Worm (Caenorhabditis elegans): ENCODE measurements around the gene C39F7.5.

Gene C39F7.5

ce11 chrV:1262036-1262435, 2.5 kb upstream of the C39F7.5 start:
- TF ChIP-seq pag-3 (tag; optimal IDR thresholded peaks at IDR 0.05; ENCODE audit: borderline replicate concordance), result no peak
- TF ChIP-seq K09A11.1 (tag; optimal IDR thresholded peaks at IDR 0.05; ENCODE audit: insufficient read depth), result no peak
- no peak for TF ChIP-seq zip-5 (tag; optimal IDR thresholded peaks at IDR 0.05)
- no peak for TF ChIP-seq unc-42 (tag; optimal IDR thresholded peaks at IDR 0.05)
- TF ChIP-seq ref-2 (tag; optimal IDR thresholded peaks at IDR 0.05), result no peak
- no peak for TF ChIP-seq sdc-2 (tag; optimal IDR thresholded peaks at IDR 0.05)
- TF ChIP-seq lin-11 (tag; optimal IDR thresholded peaks at IDR 0.05), result no peak
- TF ChIP-seq che-1 (tag; optimal IDR thresholded peaks at IDR 0.05), result no peak
- no peak for TF ChIP-seq pax-1 (tag; optimal IDR thresholded peaks at IDR 0.05)
- TF ChIP-seq eyg-1 (tag; optimal IDR thresholded peaks at IDR 0.05), result no peak
- TF ChIP-seq elt-2 (tag; optimal IDR thresholded peaks at IDR 0.05), result no peak
- TF ChIP-seq ceh-6 (GFP tag; optimal IDR thresholded peaks at IDR 0.05), result no peak

- no peak for TF ChIP-seq ceh-48 (tag; optimal IDR thresholded peaks at IDR 0.05)
- no peak for TF ChIP-seq Y22D7AL.16 (tag; optimal IDR thresholded peaks at IDR 0.05)
- TF ChIP-seq pha-2 (tag; optimal IDR thresholded peaks at IDR 0.05), result no peak
- TF ChIP-seq unc-42 (tag; optimal IDR thresholded peaks at IDR 0.05), result no peak
- no peak for TF ChIP-seq nhr-232 (tag; optimal IDR thresholded peaks at IDR 0.05)
- TF ChIP-seq unc-55 (GFP tag; optimal IDR thresholded peaks at IDR 0.05), result no peak
- no peak for TF ChIP-seq ama-1 (optimal IDR thresholded peaks at IDR 0.05)
- no peak for TF ChIP-seq hlh-8 (tag; optimal IDR thresholded peaks at IDR 0.05)
These were observed 1.4 kb upstream of the C39F7.5 start for ce11 chrV:1263078-1263732.

- no peak for TF ChIP-seq nfya-1 (tag; optimal IDR thresholded peaks at IDR 0.05)
These were observed 2.0 kb downstream of the C39F7.5 start for ce11 chrV:1266540-1266939.

ce11 chrV:1270611-1271010, 6.0 kb downstream of the C39F7.5 start, which contains the start of gene Y75B7B.1:
TSS of gene Y75B7B.1 (plus strand) at chrV:1270911.
- TF ChIP-seq nhr-11 (tag; optimal IDR thresholded peaks at IDR 0.05), result no peak

ce11 chrV:1275924-1276323, 11.4 kb downstream of the C39F7.5 start, which contains the start of gene Y75B7B.2:
TSS of gene Y75B7B.2 (minus strand) at chrV:1276024.
- TF ChIP-seq ahr-1 (tag; optimal IDR thresholded peaks at IDR 0.05) (no peak), C38D4.7 (GFP tag; optimal IDR thresholded peaks at IDR 0.05) (no peak), tbx-2 (tag; optimal IDR thresholded peaks at IDR 0.05) (no peak), hlh-15 (tag; optimal IDR thresholded peaks at IDR 0.05) (no peak), odd-2 (tag; optimal IDR thresholded peaks at IDR 0.05) (no peak), npax-4 (tag; optimal IDR thresholded peaks at IDR 0.05) (no peak), zip-5 (tag; optimal IDR thresholded peaks at IDR 0.05) (no peak), elt-4 (tag; optimal IDR thresholded peaks at IDR 0.05) (no peak), ref-2 (tag; optimal IDR thresholded peaks at IDR 0.05) (no peak)

ce11 chrV:1277926-1278325, 13.4 kb downstream of the C39F7.5 start:
- TF ChIP-seq sdc-2 (tag; optimal IDR thresholded peaks at IDR 0.05) (no peak), tbx-2 (tag; optimal IDR thresholded peaks at IDR 0.05) (no peak), nhr-232 (tag; optimal IDR thresholded peaks at IDR 0.05) (no peak)

- TF ChIP-seq unc-86 (tag; optimal IDR thresholded peaks at IDR 0.05) (no peak), ttx-3 (tag; optimal IDR thresholded peaks at IDR 0.05) (no peak), K02D7.2 (tag; optimal IDR thresholded peaks at IDR 0.05) (no peak), dmd-4 (tag; optimal IDR thresholded peaks at IDR 0.05; ENCODE audit: borderline replicate concordance) (no peak), nfya-1 (tag; optimal IDR thresholded peaks at IDR 0.05) (no peak), ceh-14 (tag; optimal IDR thresholded peaks at IDR 0.05) (no peak), ceh-18 (tag; optimal IDR thresholded peaks at IDR 0.05) (no peak), npax-4 (tag; optimal IDR thresholded peaks at IDR 0.05) (no peak), C08G9.2 (tag; optimal IDR thresholded peaks at IDR 0.05) (no peak), C38D4.7 (GFP tag; optimal IDR thresholded peaks at IDR 0.05) (no peak)
These were observed 14.0 kb downstream of the C39F7.5 start for ce11 chrV:1278529-1278928.

All from whole organism, late embryonic.